Worm (Caenorhabditis elegans) whole organism, L4 larva: ENCODE results near the gene F09G2.8.

ENCODE experiments used
- F26F4.8 ChIP-seq: fragments of 200-800 bp; sonication (Bioruptor generic); conservative IDR thresholded peaks from 2 replicates; pipeline ENCODE4 v1.3.6; 2022; ENCODE audit warnings: missing genetic modification characterization, missing compliant biosample characterization
- F37D6.2 ChIP-seq: sonication (generic microtip); optimal IDR thresholded peaks from 2 replicates; lab custom pipeline; 2016; ENCODE audit warnings: mild to moderate bottlenecking, missing genetic modification characterization, missing compliant biosample characterization
- F44E2.7 ChIP-seq: fragments of 200-800 bp; sonication (Bioruptor generic); IDR thresholded peaks from 2 replicates; pipeline ENCODE4 v2.1.2; 2022; ENCODE audit warnings: missing genetic modification characterization, missing compliant biosample characterization
- F49E8.2 ChIP-seq: sonication (generic microtip); optimal IDR thresholded peaks from 2 replicates; lab custom pipeline; 2016; ENCODE audit warnings: missing compliant biosample characterization, mild to moderate bottlenecking, missing genetic modification characterization, borderline replicate concordance
- R02D3.7 ChIP-seq: fragments of 150-350 bp; sonication (generic microtip); optimal IDR thresholded peaks from 3 replicates; lab custom pipeline; 2014; ENCODE audit warnings: missing biosample characterization, missing genetic modification characterization
- T20F7.1 ChIP-seq: fragments of 200-800 bp; sonication (Bioruptor generic); optimal IDR thresholded peaks from 2 replicates; lab custom pipeline; 2018; ENCODE audit warnings: mild to moderate bottlenecking, missing genetic modification characterization, missing compliant biosample characterization
- T26A8.4 ChIP-seq: fragments of 200-800 bp; sonication (Bioruptor generic); IDR thresholded peaks from 2 replicates; pipeline ENCODE4 v1.3.6; 2022; ENCODE audit warnings: missing genetic modification characterization, missing compliant biosample characterization
- Y105C5A.15 ChIP-seq: fragments of 200-800 bp; sonication (Bioruptor generic); IDR thresholded peaks from 2 replicates; pipeline ENCODE4 v1.3.6; 2022; ENCODE audit warnings: missing genetic modification characterization, missing compliant biosample characterization
- ZK337.2 ChIP-seq: fragments of 200-800 bp; sonication (Bioruptor generic); IDR thresholded peaks from 2 replicates; pipeline ENCODE4 v1.3.6; 2022; ENCODE audit warnings: missing genetic modification reagents, missing genetic modification characterization, missing compliant biosample characterization
- ZK546.5 ChIP-seq, 2 experiments: sonication (generic microtip); optimal IDR thresholded peaks; 2 replicates each; lab custom pipeline; 2017; ENCODE audit warnings: missing biosample characterization in 2 of 2, missing genetic modification characterization in 2 of 2
- aha-1 ChIP-seq: fragments of 150-350 bp; peaks from one replicate; lab custom pipeline; 2014; ENCODE audit warnings: missing biosample characterization, missing genetic modification characterization
- aly-2 ChIP-seq: sonication (generic microtip); optimal IDR thresholded peaks from 2 replicates; lab custom pipeline; 2018; ENCODE audit warnings: missing biosample characterization, missing genetic modification characterization
- arid-1 ChIP-seq: fragments of 200-800 bp; sonication (Bioruptor generic); conservative IDR thresholded peaks from 2 replicates; pipeline ENCODE4 v1.3.6; 2022; ENCODE audit warnings: missing genetic modification reagents, missing genetic modification characterization, missing compliant biosample characterization
- attf-4 ChIP-seq: sonication (generic microtip); optimal IDR thresholded peaks from 3 replicates; lab custom pipeline; 2017; ENCODE audit warnings: missing biosample characterization, missing genetic modification characterization
- ceh-20 ChIP-seq: fragments of 200-800 bp; sonication (Bioruptor generic); IDR thresholded peaks from 2 replicates; pipeline ENCODE4 v1.3.6; 2022; ENCODE audit warnings: missing genetic modification reagents, missing genetic modification characterization, missing compliant biosample characterization
- ceh-44 ChIP-seq: fragments of 200-800 bp; sonication (Bioruptor generic); IDR thresholded peaks from 2 replicates; pipeline ENCODE4 v1.3.6; 2022; ENCODE audit warnings: missing genetic modification reagents, missing genetic modification characterization, missing compliant biosample characterization
- ctbp-1 ChIP-seq: fragments of 200-800 bp; sonication (Bioruptor generic); IDR thresholded peaks from 2 replicates; pipeline ENCODE4 v1.3.6; 2022; ENCODE audit warnings: missing genetic modification reagents, missing genetic modification characterization, missing compliant biosample characterization
- daf-16 ChIP-seq, 3 experiments: sonication (generic microtip); optimal IDR thresholded peaks; 2 replicates each; lab custom pipeline; 2016 to 2017; ENCODE audit warnings: missing genetic modification characterization in 3 of 3, missing genetic modification reagents in 3 of 3, mild to moderate bottlenecking in 2 of 3, missing compliant biosample characterization in 2 of 3, missing biosample characterization in 1 of 3, moderate library complexity in 1 of 3
- daf-19 ChIP-seq: fragments of 200-800 bp; sonication (Bioruptor generic); conservative IDR thresholded peaks from 2 replicates; pipeline ENCODE4 v1.3.6; 2022; ENCODE audit warnings: missing genetic modification characterization, missing compliant biosample characterization
- dpl-1 ChIP-seq: fragments of 150-350 bp; optimal IDR thresholded peaks from 2 replicates; lab custom pipeline; 2014; ENCODE audit warnings: missing biosample characterization, missing genetic modification reagents, missing genetic modification characterization
- egl-43 ChIP-seq: fragments of 200-800 bp; sonication (Bioruptor generic); IDR thresholded peaks from 2 replicates; pipeline ENCODE4 v1.3.6; 2022; ENCODE audit warnings: missing genetic modification reagents, missing genetic modification characterization, missing compliant biosample characterization
- hlh-11 ChIP-seq: fragments of 200-800 bp; sonication (Bioruptor generic); optimal IDR thresholded peaks from 2 replicates; lab custom pipeline; 2018; ENCODE audit warnings: mild to moderate bottlenecking, missing genetic modification characterization, missing compliant biosample characterization
- jun-1 ChIP-seq: fragments of 150-350 bp; optimal IDR thresholded peaks from 2 replicates; lab custom pipeline; 2014; ENCODE audit warnings: missing biosample characterization, missing genetic modification reagents, missing genetic modification characterization
- lin-1 ChIP-seq: fragments of 200-800 bp; sonication (Bioruptor generic); IDR thresholded peaks from 2 replicates; pipeline ENCODE4 v1.3.6; 2022; ENCODE audit warnings: missing genetic modification reagents, missing genetic modification characterization, missing compliant biosample characterization
- lin-13 ChIP-seq: fragments of 150-350 bp; optimal IDR thresholded peaks from 2 replicates; lab custom pipeline; 2014; ENCODE audit warnings: missing biosample characterization, missing genetic modification reagents, missing genetic modification characterization
- lin-15B ChIP-seq: fragments of 150-350 bp; sonication (generic microtip); optimal IDR thresholded peaks from 3 replicates; lab custom pipeline; 2014; ENCODE audit warnings: missing biosample characterization, missing genetic modification characterization
- mes-2 ChIP-seq: sonication (generic microtip); optimal IDR thresholded peaks from 2 replicates; lab custom pipeline; 2016; ENCODE audit warnings: missing genotype, mild to moderate bottlenecking, missing genetic modification characterization, missing compliant biosample characterization; ENCODE audit not compliant: poor library complexity, severe bottlenecking
- nhr-102 ChIP-seq: sonication (generic microtip); optimal IDR thresholded peaks from 2 replicates; lab custom pipeline; 2016; ENCODE audit warnings: mild to moderate bottlenecking, missing genetic modification characterization, moderate library complexity, missing compliant biosample characterization
- nhr-111 ChIP-seq: fragments of 200-800 bp; sonication (Bioruptor generic); optimal IDR thresholded peaks from 2 replicates; lab custom pipeline; 2018; ENCODE audit warnings: mild to moderate bottlenecking, missing genetic modification characterization, missing compliant biosample characterization
- nhr-25 ChIP-seq: sonication (generic microtip); optimal IDR thresholded peaks from 2 replicates; lab custom pipeline; 2017; ENCODE audit warnings: missing genetic modification characterization, mild to moderate bottlenecking, missing compliant biosample characterization, antibody characterized with exemption, moderate library complexity, borderline replicate concordance; ENCODE audit not compliant: insufficient read depth
- nhr-42 ChIP-seq: fragments of 200-800 bp; sonication (Bioruptor generic); IDR thresholded peaks from 2 replicates; pipeline ENCODE4 v1.3.6; 2022; ENCODE audit warnings: missing genetic modification characterization, missing compliant biosample characterization
- nhr-48 ChIP-seq: sonication (generic microtip); optimal IDR thresholded peaks from 2 replicates; lab custom pipeline; 2016; ENCODE audit warnings: mild to moderate bottlenecking, missing genetic modification characterization, missing compliant biosample characterization
- pha-4 ChIP-seq, 2 experiments: fragments of 150-350 bp in 1 of 2; fragments of 200-800 bp in 1 of 2; sonication (Bioruptor generic) in 1 of 2; IDR thresholded peaks in 1 of 2; optimal IDR thresholded peaks in 1 of 2; 2 replicates each; pipeline versions ENCODE4 v1.3.6 to Lab custom; 2014 to 2022; ENCODE audit warnings: missing genetic modification characterization in 2 of 2, missing genetic modification reagents in 2 of 2, missing biosample characterization in 1 of 2, missing compliant biosample characterization in 1 of 2
- php-3 ChIP-seq: fragments of 200-800 bp; sonication (Bioruptor generic); IDR thresholded peaks from 2 replicates; pipeline ENCODE4 v1.3.6; 2022; ENCODE audit warnings: missing genetic modification reagents, missing genetic modification characterization, missing compliant biosample characterization
- sdz-12 ChIP-seq: fragments of 200-800 bp; sonication (Bioruptor generic); optimal IDR thresholded peaks from 2 replicates; lab custom pipeline; 2018; ENCODE audit warnings: mild to moderate bottlenecking, missing genetic modification characterization, missing compliant biosample characterization
- snpc-1.2 ChIP-seq: fragments of 200-800 bp; sonication (Bioruptor generic); IDR thresholded peaks from 2 replicates; pipeline ENCODE4 v1.3.6; 2022; ENCODE audit warnings: missing genetic modification reagents, missing genetic modification characterization, missing compliant biosample characterization
- unc-62 ChIP-seq, 3 experiments: fragments of 150-350 bp in 1 of 3; sonication (generic microtip); optimal IDR thresholded peaks in 2 of 3; peaks in 1 of 3; 1 replicate in 1 of 3; 2 replicates in 2 of 3; lab custom pipeline; 2014 to 2017; ENCODE audit warnings: missing biosample characterization in 3 of 3, missing genetic modification characterization in 3 of 3, missing genetic modification reagents in 3 of 3, missing genotype in 1 of 3
- zfp-3 ChIP-seq: fragments of 200-800 bp; sonication (Bioruptor generic); conservative IDR thresholded peaks from 2 replicates; pipeline ENCODE4 v1.3.6; 2022; ENCODE audit warnings: missing genetic modification reagents, missing genetic modification characterization, missing compliant biosample characterization
- zip-2 ChIP-seq: fragments of 150-350 bp; optimal IDR thresholded peaks from 2 replicates; lab custom pipeline; 2014; ENCODE audit warnings: missing biosample characterization, missing genetic modification characterization

Gene F09G2.8

ce11 chrV:7214802-7215201, 21.3 kb upstream of the F09G2.8 start, which contains the start of gene soap-1:
soap-1 (minus strand) TSS chrV:7214902.
- TF ChIP-seq nhr-42 (GFP tag; lab: Robert Waterston, UW), result no peak
- no peak for TF ChIP-seq F26F4.8 (GFP tag; lab: Robert Waterston, UW)
- TF ChIP-seq arid-1, result no peak
- no peak for TF ChIP-seq zfp-3 (GFP tag; lab: Robert Waterston, UW)
- TF ChIP-seq mes-2 (tag; lab: Kevin White, UChicago), result no peak
- no peak for TF ChIP-seq T20F7.1 (GFP tag; lab: Kevin White, UChicago)
- TF ChIP-seq ctbp-1 (GFP tag; lab: Robert Waterston, UW), result no peak
- TF ChIP-seq ZK337.2 (GFP tag; lab: Robert Waterston, UW), result no peak
- TF ChIP-seq nhr-102 (tag; lab: Kevin White, UChicago), result no peak
- TF ChIP-seq jun-1 (tag; lab: Kevin White, UChicago), result no peak

ce11 chrV:7209001-7209400, 15.5 kb upstream of the F09G2.8 start:
- TF ChIP-seq unc-62 (GFP tag; optimal IDR thresholded peaks at IDR 0.05 in 1 of 2; lab: Kevin White, UChicago) (peak in 1 of 2 experiments; percentile 63), unc-62 (tag; optimal IDR thresholded peaks at IDR 0.05; lab: Kevin White, UChicago) (no peak), aly-2 (no peak)

DNA sequence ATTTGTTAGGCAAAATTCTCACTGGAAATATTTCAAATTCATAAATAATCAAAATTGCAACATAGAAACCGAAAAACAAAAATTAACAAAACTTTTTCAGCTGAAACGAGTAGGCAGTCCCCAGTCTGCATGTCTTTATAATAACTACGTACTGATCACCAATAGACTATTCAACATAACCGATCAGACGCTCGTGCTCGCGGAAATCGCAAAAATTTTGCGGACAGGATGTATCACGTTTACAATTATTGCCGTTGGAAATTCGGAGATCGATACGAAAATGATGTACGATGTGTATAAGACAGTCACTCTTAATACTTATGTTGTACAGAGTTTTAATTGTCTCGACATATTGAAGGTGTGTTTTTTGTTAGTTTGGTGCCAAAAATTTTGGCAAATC, 7.9 kb upstream of the F09G2.8 start:
- TF ChIP-seq unc-62 (GFP tag; optimal IDR thresholded peaks at IDR 0.05 in 1 of 2; lab: Kevin White, UChicago) (peak in 1 of 2 experiments; percentile 94), unc-62 (tag; optimal IDR thresholded peaks at IDR 0.05; lab: Kevin White, UChicago) (no peak), zip-2 (no peak)

DNA sequence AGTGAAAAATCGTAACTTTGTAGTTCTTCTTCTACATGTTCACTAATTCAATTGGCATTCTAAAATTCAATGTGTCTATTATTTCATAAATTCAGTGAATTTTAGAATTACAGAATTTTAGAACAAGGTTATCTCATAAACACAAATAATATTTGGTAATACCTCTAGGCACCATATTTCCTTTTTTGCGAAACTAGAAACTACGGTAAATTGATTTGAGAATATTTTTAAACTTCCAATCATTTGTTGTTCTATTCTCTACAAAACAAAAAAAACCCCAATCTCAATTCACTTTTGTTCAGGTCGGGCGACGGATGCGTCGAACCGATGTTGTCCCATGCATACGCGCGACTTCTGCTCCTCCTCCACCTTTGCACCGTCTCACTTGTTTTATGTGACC, 6.5 kb upstream of the F09G2.8 start, which contains the start of gene F09G2.1:
TSS of gene F09G2.1 (plus strand) at position 301 of the 400 bp plus-strand sequence.
- TF ChIP-seq nhr-111 (no peak), daf-16 (GFP tag; optimal IDR thresholded peaks at IDR 0.05; lab: Kevin White, UChicago) (no peak), daf-16 (tag; optimal IDR thresholded peaks at IDR 0.05; lab: Kevin White, UChicago) (peak; percentile 9), nhr-42 (GFP tag; lab: Robert Waterston, UW) (no peak)

ce11 chrV:7199077-7199476, 5.6 kb upstream of the F09G2.8 start:
- TF ChIP-seq F49E8.2 (tag; lab: Kevin White, UChicago), result peak; percentile 36
- TF ChIP-seq lin-15B (tag; lab: Kevin White, UChicago), result no peak
- TF ChIP-seq zip-2, result no peak
- TF ChIP-seq dpl-1, result no peak
- no peak for TF ChIP-seq egl-43 (GFP tag; lab: Robert Waterston, UW)
- TF ChIP-seq F44E2.7 (GFP tag; lab: Robert Waterston, UW), result no peak
- TF ChIP-seq attf-4, result no peak
- no peak for TF ChIP-seq lin-13 (GFP tag; lab: Kevin White, UChicago)
- TF ChIP-seq aha-1, result no peak
- TF ChIP-seq ceh-20, result no peak
- TF ChIP-seq ZK546.5 (tag; optimal IDR thresholded peaks at IDR 0.05; lab: Kevin White, UChicago), result no peak
- TF ChIP-seq snpc-1.2 (GFP tag; lab: Robert Waterston, UW), result peak; percentile 53; the same call in 1 of the 2 replicates
- no peak for TF ChIP-seq T26A8.4

DNA sequence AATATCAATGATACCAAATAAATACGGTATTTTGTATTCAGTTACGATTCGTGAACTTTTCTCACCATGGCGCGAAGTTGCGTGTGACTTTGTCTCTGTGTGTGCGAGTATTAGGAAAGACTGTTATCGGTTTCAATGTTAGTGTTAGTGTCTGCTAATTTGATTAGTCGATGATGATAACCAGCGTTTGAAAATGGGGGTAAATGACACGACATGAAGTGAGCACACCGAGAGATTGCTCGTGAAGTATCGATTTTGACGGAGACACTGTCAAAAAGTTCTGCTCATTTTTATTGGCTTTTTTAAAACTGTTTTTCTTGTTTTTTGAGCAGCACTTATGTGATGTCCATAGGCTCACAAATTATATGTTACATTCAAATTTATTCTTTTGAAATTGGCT, 4.9 kb upstream of the F09G2.8 start:
- TF ChIP-seq unc-62 (GFP tag; optimal IDR thresholded peaks at IDR 0.05 in 1 of 2; lab: Kevin White, UChicago) (peak in 1 of 2 experiments; percentile 72), unc-62 (tag; optimal IDR thresholded peaks at IDR 0.05; lab: Kevin White, UChicago) (no peak), F37D6.2 (tag; lab: Kevin White, UChicago) (no peak), nhr-48 (tag; lab: Kevin White, UChicago) (peak; percentile 14), T20F7.1 (GFP tag; lab: Kevin White, UChicago) (peak; percentile 41), arid-1 (peak; percentile 59; the same call in 1 of the 2 replicates), ceh-44 (GFP tag; lab: Robert Waterston, UW) (no peak), sdz-12 (GFP tag; lab: Kevin White, UChicago) (peak; percentile 5), pha-4 (GFP tag; IDR thresholded peaks at IDR 0.05; lab: Robert Waterston, UW) (no peak; the same call in 1 of the 2 replicates), pha-4 (tag; optimal IDR thresholded peaks at IDR 0.05; lab: Kevin White, UChicago) (no peak), nhr-102 (tag; lab: Kevin White, UChicago) (peak; percentile 63), nhr-25 (no peak), php-3 (GFP tag; lab: Robert Waterston, UW) (peak; percentile 58), lin-1 (GFP tag; lab: Robert Waterston, UW) (0 out of 2 replicates have a peak, but pooled peaks have one; percentile 28), hlh-11 (peak; percentile 71), R02D3.7 (tag; lab: Kevin White, UChicago) (no peak), Y105C5A.15 (GFP tag; lab: Robert Waterston, UW) (no peak), T26A8.4 (0 out of 2 replicates have a peak, but pooled peaks have one; percentile 37), daf-19 (GFP tag; lab: Robert Waterston, UW) (no peak)
